Worm (Caenorhabditis elegans): ENCODE data around the gene pinn-1.

- TF ChIP-seq skn-1 (tag; optimal IDR thresholded peaks at IDR 0.05) (no peak), nhr-76 (tag; optimal IDR thresholded peaks at IDR 0.05) (no peak), ceh-9 (tag; optimal IDR thresholded peaks at IDR 0.05) (no peak), snpc-4 (tag; optimal IDR thresholded peaks at IDR 0.05) (no peak), hmg-11 (tag; optimal IDR thresholded peaks at IDR 0.05) (peak; percentile 32), pha-4 (tag; optimal IDR thresholded peaks at IDR 0.05) (no peak), nhr-237 (tag; optimal IDR thresholded peaks at IDR 0.05) (no peak), zag-1 (tag; optimal IDR thresholded peaks at IDR 0.05) (no peak), mdl-1 (tag; optimal IDR thresholded peaks at IDR 0.05) (no peak), nhr-77 (tag; optimal IDR thresholded peaks at IDR 0.05) (no peak)
Measured at ce11 chrII:2861385-2862099, 27.3 kb downstream of the pinn-1 start.
